Fruit fly (Drosophila melanogaster): ENCODE data around the gene CG6125.
A peak's percentile ranks its signal among the peaks of the same experiment; 100 is the strongest.

Gene CG6125

dm6 chr3R:15418824-15419530 lies 12.1 kb upstream of the CG6125 start (continued):
- TF ChIP-seq klu (GFP tag; IDR thresholded peaks at IDR 0.05) (peak; percentile 7; the same call in 1 of the 2 replicates), jumu (GFP tag; optimal IDR thresholded peaks at IDR 0.05) (no peak), trh (GFP tag; optimal IDR thresholded peaks at IDR 0.05) (peak; percentile 19), wek (GFP tag; optimal IDR thresholded peaks at IDR 0.05) (no peak), sens (GFP tag) (peak; percentile 90), ssp (GFP tag; IDR thresholded peaks at IDR 0.05) (peak; percentile 17; the same call in 1 of the 2 replicates), chn (GFP tag; optimal IDR thresholded peaks at IDR 0.05) (no peak), CG15696 (tag; optimal IDR thresholded peaks at IDR 0.05) (peak; percentile 93), crc (GFP tag; optimal IDR thresholded peaks at IDR 0.05) (no peak), ttk (GFP tag; IDR thresholded peaks at IDR 0.05) (0 out of 2 replicates have a peak, but pooled peaks have one; percentile 48), CG11093 (GFP tag; IDR thresholded peaks at IDR 0.05) (no peak), GATAe (GFP tag; conservative IDR thresholded peaks at IDR 0.05) (no peak), Aef1 (GFP tag; IDR thresholded peaks at IDR 0.05) (no peak), gsb-n (tag; optimal IDR thresholded peaks at IDR 0.05) (peak; percentile 88), aop (GFP tag; IDR thresholded peaks at IDR 0.05) (no peak), zf30C (GFP tag; optimal IDR thresholded peaks at IDR 0.05) (peak; percentile 94), CG4404 (GFP tag; IDR thresholded peaks at IDR 0.05) (peak; percentile 83), CG17385 (GFP tag; optimal IDR thresholded peaks at IDR 0.05) (peak; percentile 71), Tbp (GFP tag; optimal IDR thresholded peaks at IDR 0.05) (no peak), Nf-YA (GFP tag; IDR thresholded peaks at IDR 0.05) (no peak), Antp (GFP tag; optimal IDR thresholded peaks at IDR 0.05) (no peak), gce (GFP tag; IDR thresholded peaks at IDR 0.05) (no peak), Camta (GFP tag; optimal IDR thresholded peaks at IDR 0.05) (no peak), CG1024 (GFP tag; IDR thresholded peaks at IDR 0.05) (no peak), Dll (GFP tag; IDR thresholded peaks at IDR 0.05; ENCODE audit: partially characterized antibody) (no peak), fd102C (GFP tag; optimal IDR thresholded peaks at IDR 0.05) (peak; percentile 48), CG12104 (GFP tag; optimal IDR thresholded peaks at IDR 0.05) (peak; percentile 48), HHEX (GFP tag; optimal IDR thresholded peaks at IDR 0.05) (peak; percentile 39), CG42726 (GFP tag; IDR thresholded peaks at IDR 0.05; ENCODE audit: partially characterized antibody) (no peak), MTF-1 (GFP tag; optimal IDR thresholded peaks at IDR 0.05; ENCODE audit: borderline replicate concordance) (no peak), CG9876 (GFP tag; optimal IDR thresholded peaks at IDR 0.05) (no peak), Lim3 (GFP tag; IDR thresholded peaks at IDR 0.05) (no peak), CG2889 (GFP tag; IDR thresholded peaks at IDR 0.05) (no peak), CG6683 (GFP tag; optimal IDR thresholded peaks at IDR 0.05) (peak; percentile 48), ab (GFP tag; optimal IDR thresholded peaks at IDR 0.05) (no peak), HLH4C (GFP tag; IDR thresholded peaks at IDR 0.05; ENCODE audit: partially characterized antibody) (no peak), CG7745 (tag; optimal IDR thresholded peaks at IDR 0.05) (no peak), CG8765 (GFP tag; IDR thresholded peaks at IDR 0.05) (no peak), sug (tag; optimal IDR thresholded peaks at IDR 0.05) (peak; percentile 47), MESR4 (GFP tag; optimal IDR thresholded peaks at IDR 0.05) (no peak), CG4360 (GFP tag; IDR thresholded peaks at IDR 0.05) (peak; percentile 83), CG11085 (GFP tag; IDR thresholded peaks at IDR 0.05) (no peak), CG13424 (tag; optimal IDR thresholded peaks at IDR 0.05) (peak; percentile 86), lbe (GFP tag; optimal IDR thresholded peaks at IDR 0.05) (no peak), pum (GFP tag; optimal IDR thresholded peaks at IDR 0.05) (no peak), D (optimal IDR thresholded peaks at IDR 0.05) (no peak), D (GFP tag; optimal IDR thresholded peaks at IDR 0.05) (peak; percentile 79), B-H1 (GFP tag; IDR thresholded peaks at IDR 0.05) (no peak), CG7372 (GFP tag; IDR thresholded peaks at IDR 0.05) (no peak), dmrt11E (tag; optimal IDR thresholded peaks at IDR 0.05) (peak; percentile 95), CG11560 (tag; IDR thresholded peaks at IDR 0.05) (no peak)

Data from whole organism, embryonic.